Worm (Caenorhabditis elegans) whole organism, mixed stage, embryonic: ENCODE measurements around the gene C44C10.5.

Experiments used
- M03D4.4 ChIP-seq: sonication (generic microtip); optimal IDR thresholded peaks from 2 replicates; lab custom pipeline; 2017; ENCODE audit warnings: mild to moderate bottlenecking, missing genetic modification characterization, missing compliant biosample characterization
- blmp-1 ChIP-seq: fragments of 150-350 bp; optimal IDR thresholded peaks from 2 replicates; lab custom pipeline; 2014; ENCODE audit warnings: missing biosample characterization, missing genetic modification characterization
- ceh-39 ChIP-seq: fragments of 150-350 bp; optimal IDR thresholded peaks from 2 replicates; lab custom pipeline; 2014; ENCODE audit warnings: missing biosample characterization, missing genetic modification characterization
- ceh-43 ChIP-seq: fragments of 200-800 bp; sonication (Bioruptor generic); optimal IDR thresholded peaks from 2 replicates; lab custom pipeline; 2018; ENCODE audit warnings: mild to moderate bottlenecking, missing genetic modification characterization, moderate library complexity, missing compliant biosample characterization
- ceh-83 ChIP-seq: fragments of 200-800 bp; sonication (Bioruptor generic); optimal IDR thresholded peaks from 2 replicates; lab custom pipeline; 2018; ENCODE audit warnings: mild to moderate bottlenecking, missing genetic modification characterization, missing compliant biosample characterization
- ces-1 ChIP-seq: fragments of 150-350 bp; optimal IDR thresholded peaks from 2 replicates; lab custom pipeline; 2014; ENCODE audit warnings: missing biosample characterization, missing genetic modification reagents, missing genetic modification characterization
- cnd-1 ChIP-seq: fragments of 200-800 bp; sonication (Bioruptor generic); optimal IDR thresholded peaks from 2 replicates; lab custom pipeline; 2018; ENCODE audit warnings: mild to moderate bottlenecking, missing genetic modification characterization, missing compliant biosample characterization
- drap-1 ChIP-seq: fragments of 200-800 bp; sonication (Bioruptor generic); optimal IDR thresholded peaks from 3 replicates; lab custom pipeline; 2018; ENCODE audit warnings: mild to moderate bottlenecking, missing genetic modification characterization, missing compliant biosample characterization
- elt-1 ChIP-seq: sonication (generic microtip); optimal IDR thresholded peaks from 2 replicates; lab custom pipeline; 2017; ENCODE audit warnings: missing genetic modification characterization, mild to moderate bottlenecking, missing compliant biosample characterization, antibody characterized with exemption, moderate library complexity, borderline replicate concordance; ENCODE audit not compliant: insufficient read depth
- elt-3 ChIP-seq: fragments of 150-350 bp; optimal IDR thresholded peaks from 2 replicates; lab custom pipeline; 2014; ENCODE audit warnings: missing biosample characterization, missing genetic modification characterization
- flh-1 ChIP-seq: fragments of 200-800 bp; sonication (Bioruptor generic); optimal IDR thresholded peaks from 2 replicates; lab custom pipeline; 2018; ENCODE audit warnings: mild to moderate bottlenecking, missing genetic modification characterization, moderate library complexity, missing compliant biosample characterization
- ham-2 ChIP-seq: fragments of 200-800 bp; sonication (Bioruptor generic); optimal IDR thresholded peaks from 2 replicates; lab custom pipeline; 2018; ENCODE audit warnings: mild to moderate bottlenecking, missing genetic modification characterization, missing compliant biosample characterization
- hlh-1 ChIP-seq: fragments of 150-350 bp; optimal IDR thresholded peaks from 2 replicates; lab custom pipeline; 2014; ENCODE audit warnings: missing biosample characterization, missing genetic modification reagents, missing genetic modification characterization
- lin-13 ChIP-seq: fragments of 150-350 bp; optimal IDR thresholded peaks from 2 replicates; lab custom pipeline; 2014; ENCODE audit warnings: missing biosample characterization, missing genetic modification characterization
- lin-32 ChIP-seq: fragments of 200-800 bp; sonication (Bioruptor generic); optimal IDR thresholded peaks from 2 replicates; lab custom pipeline; 2018; ENCODE audit warnings: mild to moderate bottlenecking, missing genetic modification characterization, missing compliant biosample characterization
- lsy-2 ChIP-seq: fragments of 150-350 bp; optimal IDR thresholded peaks from 2 replicates; lab custom pipeline; 2014; ENCODE audit warnings: missing biosample characterization, missing genetic modification characterization
- mab-5 ChIP-seq: fragments of 150-350 bp; optimal IDR thresholded peaks from 2 replicates; lab custom pipeline; 2014; ENCODE audit warnings: missing biosample characterization, missing genetic modification characterization
- mls-2 ChIP-seq: sonication (generic microtip); optimal IDR thresholded peaks from 2 replicates; lab custom pipeline; 2016; ENCODE audit warnings: mild to moderate bottlenecking, missing genetic modification characterization, moderate library complexity, missing compliant biosample characterization
- nhr-12 ChIP-seq: fragments of 150-350 bp; optimal IDR thresholded peaks from 2 replicates; lab custom pipeline; 2014; ENCODE audit warnings: missing biosample characterization, missing genetic modification characterization
- nhr-2 ChIP-seq: fragments of 150-350 bp; optimal IDR thresholded peaks from 2 replicates; lab custom pipeline; 2014; ENCODE audit warnings: missing biosample characterization, missing genetic modification characterization
- nhr-237 ChIP-seq: fragments of 150-350 bp; optimal IDR thresholded peaks from 2 replicates; lab custom pipeline; 2014; ENCODE audit warnings: missing biosample characterization, missing genetic modification characterization
- nhr-28 ChIP-seq: fragments of 150-350 bp; optimal IDR thresholded peaks from 2 replicates; lab custom pipeline; 2014; ENCODE audit warnings: missing biosample characterization, missing genetic modification characterization
- nhr-76 ChIP-seq: sonication (generic microtip); optimal IDR thresholded peaks from 2 replicates; lab custom pipeline; 2017; ENCODE audit warnings: missing biosample characterization, missing genetic modification characterization
- pha-4 ChIP-seq: fragments of 150-350 bp; optimal IDR thresholded peaks from 2 replicates; lab custom pipeline; 2018; ENCODE audit warnings: missing biosample characterization, missing genetic modification reagents, missing genetic modification characterization
- sem-2 ChIP-seq: fragments of 200-800 bp; sonication (Bioruptor generic); optimal IDR thresholded peaks from 2 replicates; lab custom pipeline; 2018; ENCODE audit warnings: mild to moderate bottlenecking, missing genetic modification characterization, missing compliant biosample characterization
- snpc-4 ChIP-seq: fragments of 150-350 bp; optimal IDR thresholded peaks from 2 replicates; lab custom pipeline; 2014; ENCODE audit warnings: missing biosample characterization, missing genetic modification characterization
- sptf-1 ChIP-seq: sonication (generic microtip); optimal IDR thresholded peaks from 2 replicates; lab custom pipeline; 2017; ENCODE audit warnings: mild to moderate bottlenecking, missing genetic modification characterization, moderate library complexity, missing compliant biosample characterization
- tbx-8 ChIP-seq: fragments of 200-800 bp; sonication (Bioruptor generic); optimal IDR thresholded peaks from 2 replicates; lab custom pipeline; 2018; ENCODE audit warnings: mild to moderate bottlenecking, missing genetic modification characterization, moderate library complexity, missing compliant biosample characterization
- unc-120 ChIP-seq: sonication (generic microtip); optimal IDR thresholded peaks from 2 replicates; lab custom pipeline; 2017; ENCODE audit warnings: missing genetic modification characterization, missing compliant biosample characterization; ENCODE audit not compliant: poor library complexity, severe bottlenecking
- unc-39 ChIP-seq: fragments of 150-350 bp; optimal IDR thresholded peaks from 2 replicates; lab custom pipeline; 2014; ENCODE audit warnings: missing biosample characterization, missing genetic modification characterization
- unc-62 ChIP-seq: fragments of 150-350 bp; optimal IDR thresholded peaks from 2 replicates; lab custom pipeline; 2014; ENCODE audit warnings: missing biosample characterization, missing genetic modification reagents, missing genetic modification characterization
- zip-8 ChIP-seq: fragments of 150-350 bp; optimal IDR thresholded peaks from 2 replicates; lab custom pipeline; 2014; ENCODE audit warnings: missing biosample characterization, missing genetic modification characterization
- ztf-11 ChIP-seq: fragments of 150-350 bp; optimal IDR thresholded peaks from 2 replicates; lab custom pipeline; 2014; ENCODE audit warnings: missing biosample characterization, missing genetic modification characterization

The C44C10.5 gene

ce11 chrX:11716463-11716960 lies 26.2 kb downstream of the C44C10.5 start, which contains the start of gene C44C10.9:
Gene C44C10.9 (minus strand): TSS chrX:11716513.
- TF ChIP-seq lsy-2 (tag; lab: Kevin White, UChicago), result no peak
- no peak for TF ChIP-seq nhr-2 (tag; lab: Kevin White, UChicago)
- TF ChIP-seq zip-8, result no peak
- TF ChIP-seq tbx-8 (GFP tag; lab: Kevin White, UChicago), result no peak
- TF ChIP-seq M03D4.4 (tag; lab: Kevin White, UChicago), result no peak
- no peak for TF ChIP-seq hlh-1
- no peak for TF ChIP-seq unc-62 (GFP tag; lab: Kevin White, UChicago)
- TF ChIP-seq cnd-1 (tag; lab: Kevin White, UChicago), result no peak
- no peak for TF ChIP-seq ceh-43 (GFP tag; lab: Kevin White, UChicago)
- TF ChIP-seq sem-2 (GFP tag; lab: Kevin White, UChicago), result no peak
- TF ChIP-seq flh-1 (GFP tag; lab: Kevin White, UChicago), result no peak
- TF ChIP-seq, all 35 proteins: peak for 0

ce11 chrX:11718751-11719150 lies 28.4 kb downstream of the C44C10.5 start:
- no peak for TF ChIP-seq nhr-76 (tag; lab: Kevin White, UChicago)
- TF ChIP-seq hlh-1, result no peak
- peak; percentile 17 for TF ChIP-seq nhr-237 (tag; lab: Kevin White, UChicago)

ce11 chrX:11720058-11720457 lies 29.7 kb downstream of the C44C10.5 start:
- TF ChIP-seq ceh-39 (no peak), snpc-4 (tag; lab: Kevin White, UChicago) (no peak), elt-1 (tag; lab: Kevin White, UChicago) (no peak), cnd-1 (tag; lab: Kevin White, UChicago) (no peak), nhr-12 (tag; lab: Kevin White, UChicago) (no peak), drap-1 (no peak), ceh-43 (GFP tag; lab: Kevin White, UChicago) (no peak), ces-1 (GFP tag; lab: Kevin White, UChicago) (no peak), lin-32 (GFP tag; lab: Kevin White, UChicago) (no peak), mab-5 (tag; lab: Kevin White, UChicago) (no peak), M03D4.4 (tag; lab: Kevin White, UChicago) (no peak), lsy-2 (tag; lab: Kevin White, UChicago) (no peak), zip-8 (no peak), unc-39 (tag; lab: Kevin White, UChicago) (no peak), flh-1 (GFP tag; lab: Kevin White, UChicago) (no peak), unc-62 (GFP tag; lab: Kevin White, UChicago) (no peak), nhr-76 (tag; lab: Kevin White, UChicago) (no peak), pha-4 (tag; lab: Kevin White, UChicago) (no peak), ceh-83 (GFP tag; lab: Kevin White, UChicago) (no peak), elt-3 (tag; lab: Kevin White, UChicago) (no peak)

- no peak for TF ChIP-seq lsy-2 (tag; lab: Kevin White, UChicago)
- TF ChIP-seq ces-1 (GFP tag; lab: Kevin White, UChicago), result peak; percentile 96
Measured at ce11 chrX:11723781-11724201, 33.5 kb downstream of the C44C10.5 start, which contains the start of gene D1053.4. Gene D1053.4 (minus strand): TSS chrX:11723800.

- TF ChIP-seq tbx-8 (GFP tag; lab: Kevin White, UChicago) (no peak), pha-4 (tag; lab: Kevin White, UChicago) (no peak), ceh-39 (no peak), lin-32 (GFP tag; lab: Kevin White, UChicago) (no peak), blmp-1 (tag; lab: Kevin White, UChicago) (no peak), ceh-43 (GFP tag; lab: Kevin White, UChicago) (no peak), nhr-2 (tag; lab: Kevin White, UChicago) (no peak), lin-13 (tag; lab: Kevin White, UChicago) (no peak), drap-1 (no peak), nhr-237 (tag; lab: Kevin White, UChicago) (no peak), ham-2 (GFP tag; lab: Kevin White, UChicago) (no peak), cnd-1 (tag; lab: Kevin White, UChicago) (no peak), mab-5 (tag; lab: Kevin White, UChicago) (no peak)
Measured at ce11 chrX:11725646-11726045, 35.3 kb downstream of the C44C10.5 start.

- TF ChIP-seq ham-2 (GFP tag; lab: Kevin White, UChicago), result peak; percentile 49
- TF ChIP-seq elt-1 (tag; lab: Kevin White, UChicago), result peak; percentile 97
- no peak for TF ChIP-seq elt-3 (tag; lab: Kevin White, UChicago)
- TF ChIP-seq nhr-28 (tag; lab: Kevin White, UChicago), result no peak
- no peak for TF ChIP-seq unc-62 (GFP tag; lab: Kevin White, UChicago)
- TF ChIP-seq ces-1 (GFP tag; lab: Kevin White, UChicago), result no peak
- TF ChIP-seq mls-2 (tag; lab: Kevin White, UChicago), result no peak
- no peak for TF ChIP-seq ztf-11 (tag; lab: Kevin White, UChicago)
- TF ChIP-seq mab-5 (tag; lab: Kevin White, UChicago), result no peak
- TF ChIP-seq sptf-1 (tag; lab: Kevin White, UChicago), result no peak
- TF ChIP-seq blmp-1 (tag; lab: Kevin White, UChicago), result no peak
- TF ChIP-seq unc-120 (tag; lab: Kevin White, UChicago), result no peak
- TF ChIP-seq unc-39 (tag; lab: Kevin White, UChicago), result no peak
- no peak for TF ChIP-seq nhr-2 (tag; lab: Kevin White, UChicago)
- TF ChIP-seq lsy-2 (tag; lab: Kevin White, UChicago), result no peak
- TF ChIP-seq flh-1 (GFP tag; lab: Kevin White, UChicago), result no peak
- no peak for TF ChIP-seq snpc-4 (tag; lab: Kevin White, UChicago)
- no peak for TF ChIP-seq pha-4 (tag; lab: Kevin White, UChicago)
Measured at ce11 chrX:11726450-11726849, 36.1 kb downstream of the C44C10.5 start.
